Fruit fly (Drosophila melanogaster) whole organism, embryonic: ENCODE data around the gene ssp3.
A peak's percentile ranks its signal among the peaks of the same experiment; 100 is the strongest.

ENCODE experiments used
- Aef1 ChIP-seq: fragments of 200-800 bp; sonication (Bioruptor generic); IDR thresholded peaks from 3 replicates; pipeline ENCODE4 v1.3.6; 2022; ENCODE audit warnings: missing biosample characterization, missing genetic modification characterization
- Bdp1 ChIP-seq: fragments of 200-800 bp; sonication (Bioruptor generic); optimal IDR thresholded peaks from 3 replicates; lab custom pipeline; 2016; ENCODE audit warnings: missing biosample characterization, missing genetic modification characterization
- CG10147 ChIP-seq: fragments of 200-800 bp; sonication (Bioruptor generic); optimal IDR thresholded peaks from 2 replicates; lab custom pipeline; 2019; ENCODE audit warnings: missing biosample characterization, mild to moderate bottlenecking, missing genetic modification characterization, moderate library complexity
- CG10267 ChIP-seq: fragments of 200-800 bp; sonication (Bioruptor generic); optimal IDR thresholded peaks from 2 replicates; lab custom pipeline; 2018; ENCODE audit warnings: missing biosample characterization, mild to moderate bottlenecking, missing genetic modification characterization, moderate library complexity
- CG10366 ChIP-seq: fragments of 200-800 bp; sonication (Bioruptor generic); IDR thresholded peaks from 2 replicates; pipeline ENCODE4 v1.3.6; 2022; ENCODE audit warnings: missing biosample characterization, missing genetic modification characterization
- CG10979 ChIP-seq: fragments of 200-800 bp; sonication (Bioruptor generic); optimal IDR thresholded peaks from 2 replicates; lab custom pipeline; 2018; ENCODE audit warnings: missing biosample characterization, mild to moderate bottlenecking, missing genetic modification characterization, moderate library complexity
- CG11696 ChIP-seq: fragments of 200-800 bp; sonication (Bioruptor generic); IDR thresholded peaks from 2 replicates; pipeline ENCODE4 v1.3.6; 2022; ENCODE audit warnings: missing biosample characterization, missing genetic modification characterization
- CG1233 ChIP-seq: fragments of 200-800 bp; sonication (Bioruptor generic); optimal IDR thresholded peaks from 4 replicates; lab custom pipeline; 2018; ENCODE audit warnings: missing biosample characterization, mild to moderate bottlenecking, missing genetic modification characterization
- CG12659 ChIP-seq: fragments of 200-800 bp; sonication (Bioruptor generic); optimal IDR thresholded peaks from 3 replicates; lab custom pipeline; 2017; ENCODE audit warnings: mild to moderate bottlenecking, missing biosample characterization, missing genetic modification reagents, missing genetic modification characterization
- CG15269 ChIP-seq: fragments of 200-800 bp; sonication (Bioruptor generic); optimal IDR thresholded peaks from 2 replicates; lab custom pipeline; 2018; ENCODE audit warnings: missing biosample characterization, mild to moderate bottlenecking, missing genetic modification characterization, moderate library complexity
- CG15601 ChIP-seq: fragments of 200-800 bp; sonication (Bioruptor generic); optimal IDR thresholded peaks from 3 replicates; lab custom pipeline; 2019; ENCODE audit warnings: missing biosample characterization, mild to moderate bottlenecking, missing genetic modification characterization, moderate library complexity
- CG17568 ChIP-seq: fragments of 200-800 bp; sonication (Bioruptor generic); optimal IDR thresholded peaks from 2 replicates; lab custom pipeline; 2018; ENCODE audit warnings: missing biosample characterization, mild to moderate bottlenecking, missing genetic modification characterization, moderate library complexity
- CG31441 ChIP-seq: fragments of 200-800 bp; sonication (Bioruptor generic); IDR thresholded peaks from 2 replicates; pipeline ENCODE4 v1.3.6; 2022; ENCODE audit warnings: missing biosample characterization, missing genetic modification characterization
- CG4328 ChIP-seq: fragments of 200-800 bp; sonication (Bioruptor generic); optimal IDR thresholded peaks from 3 replicates; lab custom pipeline; 2017; ENCODE audit warnings: missing biosample characterization, missing genetic modification reagents, missing genetic modification characterization
- CG6272 ChIP-seq: fragments of 200-800 bp; sonication (Bioruptor generic); IDR thresholded peaks from 2 replicates; pipeline ENCODE4 v1.3.6; 2022; ENCODE audit warnings: missing biosample characterization, missing genetic modification characterization
- CG8359 ChIP-seq: fragments of 200-800 bp; sonication (Bioruptor generic); optimal IDR thresholded peaks from 2 replicates; lab custom pipeline; 2017; ENCODE audit warnings: missing biosample characterization, mild to moderate bottlenecking, missing genetic modification characterization, borderline replicate concordance
- CG9215 ChIP-seq: fragments of 200-800 bp; sonication (Bioruptor generic); IDR thresholded peaks from 2 replicates; pipeline ENCODE4 v1.3.6; 2022; ENCODE audit warnings: missing biosample characterization, missing genetic modification characterization
- CoRest ChIP-seq: fragments of 200-800 bp; sonication (Bioruptor generic); optimal IDR thresholded peaks from 3 replicates; lab custom pipeline; 2018; ENCODE audit warnings: missing biosample characterization, mild to moderate bottlenecking, missing genetic modification characterization, moderate library complexity
- Deaf1 ChIP-seq: fragments of 200-800 bp; optimal IDR thresholded peaks from 3 replicates; lab custom pipeline; 2019; ENCODE audit warnings: missing biosample characterization, mild to moderate bottlenecking, missing genetic modification characterization, moderate library complexity
- Ets65A ChIP-seq: fragments of 200-800 bp; sonication (Bioruptor generic); peaks from one replicate; lab custom pipeline; 2016; ENCODE audit warnings: missing biosample characterization, missing genetic modification characterization
- Lhr ChIP-seq: fragments of 200-800 bp; sonication (Bioruptor generic); optimal IDR thresholded peaks from 3 replicates; lab custom pipeline; 2017; ENCODE audit warnings: mild to moderate bottlenecking, missing biosample characterization, missing genetic modification reagents, missing genetic modification characterization
- Lpt ChIP-seq: fragments of >200 bp; optimal IDR thresholded peaks from 2 replicates; lab custom pipeline; 2018; ENCODE audit warnings: missing biosample characterization, missing genetic modification characterization
- Med ChIP-seq: fragments of 200-800 bp; sonication (Bioruptor generic); peaks from one replicate; lab custom pipeline; 2016; ENCODE audit warnings: missing biosample characterization, missing genetic modification characterization, mild to moderate bottlenecking, inconsistent platforms, moderate library complexity
- Oaz ChIP-seq: fragments of 200-800 bp; sonication (Bioruptor generic); IDR thresholded peaks from 2 replicates; pipeline ENCODE4 v1.3.6; 2022; ENCODE audit warnings: missing biosample characterization, missing genetic modification characterization
- Ptx1 ChIP-seq: fragments of 200-800 bp; sonication (Bioruptor generic); IDR thresholded peaks from 2 replicates; pipeline ENCODE4 v1.3.6; 2022; ENCODE audit warnings: missing biosample characterization, missing genetic modification characterization
- Sry-δ ChIP-seq: fragments of 200-800 bp; sonication (Bioruptor generic); optimal IDR thresholded peaks from 2 replicates; lab custom pipeline; 2016; ENCODE audit warnings: missing biosample characterization, missing genetic modification characterization
- Ssrp ChIP-seq: fragments of 200-800 bp; sonication (Bioruptor generic); optimal IDR thresholded peaks from 2 replicates; lab custom pipeline; 2018; ENCODE audit warnings: missing biosample characterization, mild to moderate bottlenecking, missing genetic modification characterization, moderate library complexity
- Trl ChIP-seq, 3 experiments: fragments of >200 bp in 2 of 3; fragments of 200-800 bp in 1 of 3; sonication (Bioruptor generic) in 1 of 3; optimal IDR thresholded peaks; 2 replicates in 1 of 3; 3 replicates in 2 of 3; lab custom pipeline; 2016 to 2017; ENCODE audit warnings: missing biosample characterization in 1 of 3, missing genetic modification characterization in 1 of 3
- Usf ChIP-seq: fragments of 200-800 bp; sonication (Bioruptor generic); optimal IDR thresholded peaks from 2 replicates; lab custom pipeline; 2017; ENCODE audit warnings: missing genotype, missing biosample characterization, missing genetic modification characterization
- Xbp1 ChIP-seq: fragments of 200-800 bp; sonication (Bioruptor generic); optimal IDR thresholded peaks from 3 replicates; lab custom pipeline; 2016; ENCODE audit warnings: missing biosample characterization, mild to moderate bottlenecking, missing genetic modification characterization
- ara ChIP-seq: fragments of 200-800 bp; sonication (Bioruptor generic); IDR thresholded peaks from 2 replicates; pipeline ENCODE4 v1.3.6; 2022; ENCODE audit warnings: missing biosample characterization, missing genetic modification characterization
- dmrt11E ChIP-seq: fragments of 200-800 bp; sonication (Bioruptor generic); optimal IDR thresholded peaks from 3 replicates; lab custom pipeline; 2018; ENCODE audit warnings: missing biosample characterization, mild to moderate bottlenecking, missing genetic modification characterization, moderate library complexity
- dmrt99B ChIP-seq: fragments of 200-800 bp; sonication (Bioruptor generic); optimal IDR thresholded peaks from 2 replicates; lab custom pipeline; 2018; ENCODE audit warnings: missing biosample characterization, mild to moderate bottlenecking, missing genetic modification characterization, moderate library complexity
- dysf ChIP-seq: fragments of 200-800 bp; sonication (Bioruptor generic); IDR thresholded peaks from 3 replicates; pipeline ENCODE4 v1.3.6; 2022; ENCODE audit warnings: missing biosample characterization, missing genetic modification characterization
- esg ChIP-seq: fragments of 200-800 bp; sonication (Bioruptor generic); conservative IDR thresholded peaks from 2 replicates; pipeline ENCODE4 v1.3.6; 2022; ENCODE audit warnings: missing biosample characterization, missing genetic modification characterization
- fd96Cb ChIP-seq: fragments of 200-800 bp; sonication (Bioruptor generic); optimal IDR thresholded peaks from 2 replicates; lab custom pipeline; 2018; ENCODE audit warnings: missing biosample characterization, mild to moderate bottlenecking, missing genetic modification characterization, moderate library complexity
- ham ChIP-seq: fragments of 200-800 bp; sonication (Bioruptor generic); IDR thresholded peaks from 2 replicates; pipeline ENCODE4 v1.3.6; 2022; ENCODE audit warnings: missing biosample characterization, missing genetic modification characterization
- insv ChIP-seq, 2 experiments: fragments of 200-800 bp; sonication (Bioruptor generic); optimal IDR thresholded peaks; 3 replicates each; lab custom pipeline; 2016 to 2018; ENCODE audit warnings: missing biosample characterization in 2 of 2, missing genetic modification characterization in 2 of 2
- inv ChIP-seq: fragments of 200-800 bp; sonication (Bioruptor generic); IDR thresholded peaks from 2 replicates; pipeline ENCODE4 v1.3.6; 2022; ENCODE audit warnings: missing biosample characterization, missing genetic modification characterization; ENCODE audit not compliant: partially characterized antibody
- jigr1 ChIP-seq: fragments of 200-800 bp; sonication (Bioruptor generic); IDR thresholded peaks from 3 replicates; pipeline ENCODE4 v1.3.6; 2022; ENCODE audit warnings: missing biosample characterization, missing genetic modification characterization
- kah ChIP-seq: fragments of 200-800 bp; sonication (Bioruptor generic); optimal IDR thresholded peaks from 2 replicates; lab custom pipeline; 2018; ENCODE audit warnings: missing biosample characterization, mild to moderate bottlenecking, missing genetic modification characterization
- nmo ChIP-seq: fragments of 200-800 bp; sonication (Bioruptor generic); optimal IDR thresholded peaks from 2 replicates; lab custom pipeline; 2018; ENCODE audit warnings: missing biosample characterization, mild to moderate bottlenecking, missing genetic modification characterization, moderate library complexity
- pan ChIP-seq, 4 experiments: fragments of >200 bp in 3 of 4; fragments of 200-800 bp in 1 of 4; sonication (Bioruptor generic) in 1 of 4; optimal IDR thresholded peaks in 3 of 4; IDR thresholded peaks in 1 of 4; 2 replicates each; pipeline versions ENCODE4 v1.3.6 to Lab custom; 2017 to 2022; ENCODE audit warnings: missing biosample characterization in 2 of 4, missing genetic modification characterization in 2 of 4, mixed read lengths in 1 of 4
- sd ChIP-seq: fragments of 200-800 bp; sonication (Bioruptor generic); optimal IDR thresholded peaks from 3 replicates; lab custom pipeline; 2018; ENCODE audit warnings: missing biosample characterization, mild to moderate bottlenecking, missing genetic modification characterization, moderate library complexity
- sens ChIP-seq: fragments of 200-800 bp; sonication (Bioruptor generic); peaks from one replicate; lab custom pipeline; 2016; ENCODE audit warnings: missing biosample characterization, missing genetic modification characterization
- slp2 ChIP-seq: fragments of 200-800 bp; sonication (Bioruptor generic); optimal IDR thresholded peaks from 2 replicates; lab custom pipeline; 2016; ENCODE audit warnings: missing biosample characterization, missing genetic modification characterization
- tgo ChIP-seq: fragments of 200-800 bp; sonication (Bioruptor generic); IDR thresholded peaks from 3 replicates; pipeline ENCODE4 v1.3.6; 2022; ENCODE audit warnings: missing biosample characterization, missing genetic modification characterization
- toy ChIP-seq: fragments of 200-800 bp; sonication (Bioruptor generic); IDR thresholded peaks from 2 replicates; pipeline ENCODE4 v1.3.6; 2022; ENCODE audit warnings: missing biosample characterization, missing genetic modification characterization
- zen2 ChIP-seq: fragments of 200-800 bp; sonication (Bioruptor generic); IDR thresholded peaks from 3 replicates; pipeline ENCODE4 v1.3.6; 2022; ENCODE audit warnings: missing biosample characterization, missing genetic modification characterization; ENCODE audit not compliant: partially characterized antibody
- zf30C ChIP-seq: fragments of 200-800 bp; sonication (Bioruptor generic); optimal IDR thresholded peaks from 3 replicates; lab custom pipeline; 2018; ENCODE audit warnings: missing biosample characterization, mild to moderate bottlenecking, missing genetic modification characterization

ssp3 gene

dm6 chr2L:18906615-18907014, 37.1 kb downstream of the ssp3 start (continued):
- TF ChIP-seq kah (GFP tag; lab: Kevin White, UChicago) (peak; percentile 16), CG10366 (GFP tag; lab: Robert Waterston, UW) (peak; percentile 34; the same call in 1 of the 2 replicates), Deaf1 (peak; percentile 14), zen2 (GFP tag; lab: Robert Waterston, UW) (no peak), CG1233 (peak; percentile 5), Lhr (no peak), CG10267 (tag; lab: Kevin White, UChicago) (peak; percentile 55), CG4328 (GFP tag; lab: Kevin White, UChicago) (no peak), dmrt99B (tag; lab: Kevin White, UChicago) (peak; percentile 59), CG15269 (tag; lab: Kevin White, UChicago) (peak; percentile 37), CoRest (tag; lab: Kevin White, UChicago) (peak; percentile 31), Sry-δ (GFP tag; lab: Kevin White, UChicago) (no peak), Bdp1 (GFP tag; lab: Kevin White, UChicago) (no peak), jigr1 (GFP tag; lab: Robert Waterston, UW) (no peak), inv (no peak), CG17568 (no peak), tgo (GFP tag; lab: Robert Waterston, UW) (peak; percentile 20; the same call in 1 of the 3 replicates), CG11696 (GFP tag; lab: Robert Waterston, UW) (0 out of 2 replicates have a peak, but pooled peaks have one; percentile 10), nmo (GFP tag; lab: Kevin White, UChicago) (peak; percentile 61), CG10979 (peak; percentile 78), zf30C (GFP tag; lab: Kevin White, UChicago) (peak; percentile 11), Ssrp (tag; lab: Kevin White, UChicago) (peak; percentile 63), CG8359 (peak; percentile 36), Aef1 (GFP tag; lab: Robert Waterston, UW) (peak; percentile 52), Med (GFP tag; lab: Kevin White, UChicago) (peak; percentile 55), esg (peak; percentile 18; the same call in 1 of the 2 replicates), dmrt11E (tag; lab: Kevin White, UChicago) (no peak), CG9215 (no peak), Oaz (no peak), ham (GFP tag; lab: Robert Waterston, UW) (no peak), Lpt (no peak), CG15601 (tag; lab: Kevin White, UChicago) (peak; percentile 57), toy (GFP tag; lab: Robert Waterston, UW) (no peak), Ptx1 (GFP tag; lab: Robert Waterston, UW) (peak; percentile 64), Trl (optimal IDR thresholded peaks at IDR 0.05; lab: Kevin White, UChicago) (no peak), Trl (GFP tag; optimal IDR thresholded peaks at IDR 0.05; lab: Kevin White, UChicago) (no peak), CG12659 (no peak), fd96Cb (tag; lab: Kevin White, UChicago) (peak; percentile 70), CG6272 (GFP tag; lab: Robert Waterston, UW) (no peak), CG10147 (GFP tag; lab: Kevin White, UChicago) (no peak), slp2 (GFP tag; lab: Kevin White, UChicago) (no peak), sens (peak; percentile 67), Ets65A (GFP tag; lab: Kevin White, UChicago) (peak; percentile 15), CG31441 (GFP tag; lab: Robert Waterston, UW) (peak; percentile 77), sd (tag; lab: Kevin White, UChicago) (peak; percentile 36), Usf (GFP tag; lab: Kevin White, UChicago) (no peak), insv (GFP tag; optimal IDR thresholded peaks at IDR 0.05; lab: Kevin White, UChicago) (no peak), ara (GFP tag; lab: Robert Waterston, UW) (peak; percentile 73; the same call in 1 of the 2 replicates), Xbp1 (GFP tag; lab: Kevin White, UChicago) (peak; percentile 39), dysf (GFP tag; lab: Robert Waterston, UW) (peak; percentile 60; the same call in 2 of the 3 replicates), pan (optimal IDR thresholded peaks at IDR 0.05; lab: Kevin White, UChicago) (no peak), pan (GFP tag; optimal IDR thresholded peaks at IDR 0.05 in 1 of 2, IDR thresholded peaks at IDR 0.05 in 1 of 2) (peak in 1 of 2 experiments; percentile 48)
